Worm (Caenorhabditis elegans) whole organism, early embryonic: Measurements from ENCODE around the gene slmp-1.
A peak's percentile ranks its signal among the peaks of the same experiment; 100 is the strongest.

ENCODE experiments used
- B0310.2 ChIP-seq: sonication (generic microtip); optimal IDR thresholded peaks from 2 replicates; lab custom pipeline; 2016; ENCODE audit warnings: mild to moderate bottlenecking, missing genetic modification characterization, missing compliant biosample characterization
- F13C5.2 ChIP-seq: sonication (generic microtip); optimal IDR thresholded peaks from 2 replicates; lab custom pipeline; 2017; ENCODE audit warnings: mild to moderate bottlenecking, missing genetic modification characterization, inconsistent platforms, missing compliant biosample characterization
- aly-1 ChIP-seq: sonication (generic microtip); optimal IDR thresholded peaks from 2 replicates; lab custom pipeline; 2016; ENCODE audit warnings: missing genetic modification characterization, missing compliant biosample characterization
- ama-1 ChIP-seq: fragments of 150-350 bp; optimal IDR thresholded peaks from 2 replicates; lab custom pipeline; 2014
- ceh-13 ChIP-seq: fragments of 200-800 bp; sonication (Bioruptor generic); optimal IDR thresholded peaks from 2 replicates; lab custom pipeline; 2018; ENCODE audit warnings: mild to moderate bottlenecking, missing genetic modification characterization, missing compliant biosample characterization
- ceh-36 ChIP-seq: sonication (generic microtip); optimal IDR thresholded peaks from 2 replicates; lab custom pipeline; 2016; ENCODE audit warnings: missing genetic modification characterization, inconsistent platforms, missing compliant biosample characterization
- ets-7 ChIP-seq: sonication (generic microtip); optimal IDR thresholded peaks from 2 replicates; lab custom pipeline; 2016; ENCODE audit warnings: missing genotype, missing genetic modification characterization, missing compliant biosample characterization
- flt-1 ChIP-seq: fragments of 200-800 bp; sonication (Bioruptor generic); IDR thresholded peaks from 2 replicates; pipeline ENCODE4 v1.3.6; 2022; ENCODE audit warnings: missing genetic modification characterization, missing compliant biosample characterization
- hmbx-1 ChIP-seq: sonication (generic microtip); optimal IDR thresholded peaks from 2 replicates; lab custom pipeline; 2016; ENCODE audit warnings: mild to moderate bottlenecking, missing genetic modification characterization, missing compliant biosample characterization
- hmg-4 ChIP-seq: fragments of 200-800 bp; sonication (Bioruptor generic); optimal IDR thresholded peaks from 2 replicates; lab custom pipeline; 2018; ENCODE audit warnings: mild to moderate bottlenecking, missing genetic modification characterization, missing compliant biosample characterization
- hnd-1 ChIP-seq: sonication (generic microtip); optimal IDR thresholded peaks from 2 replicates; lab custom pipeline; 2016; ENCODE audit warnings: missing genetic modification characterization, missing compliant biosample characterization
- pes-1 ChIP-seq: fragments of 200-800 bp; sonication (Bioruptor generic); IDR thresholded peaks from 2 replicates; pipeline ENCODE4 v1.3.6; 2022; ENCODE audit warnings: missing genetic modification reagents, missing genetic modification characterization, missing compliant biosample characterization
- scrt-1 ChIP-seq: fragments of 200-800 bp; sonication (Bioruptor generic); IDR thresholded peaks from 2 replicates; pipeline ENCODE4 v1.3.6; 2022; ENCODE audit warnings: missing genetic modification characterization, missing compliant biosample characterization
- sea-1 ChIP-seq: fragments of 200-800 bp; sonication (Bioruptor generic); conservative IDR thresholded peaks from 2 replicates; pipeline ENCODE4 v1.3.6; 2022; ENCODE audit warnings: missing genetic modification characterization, missing compliant biosample characterization
- tbx-11 ChIP-seq: fragments of 200-800 bp; sonication (Bioruptor generic); IDR thresholded peaks from 2 replicates; pipeline ENCODE4 v1.3.6; 2022; ENCODE audit warnings: missing genetic modification characterization, missing compliant biosample characterization
- tbx-37 ChIP-seq: fragments of 200-800 bp; sonication (Bioruptor generic); conservative IDR thresholded peaks from 2 replicates; pipeline ENCODE4 v1.3.6; 2022; ENCODE audit warnings: missing genetic modification reagents, missing genetic modification characterization, missing compliant biosample characterization
- tra-4 ChIP-seq: sonication (generic microtip); optimal IDR thresholded peaks from 2 replicates; lab custom pipeline; 2017; ENCODE audit warnings: missing genetic modification characterization, missing compliant biosample characterization

slmp-1 gene

DNA sequence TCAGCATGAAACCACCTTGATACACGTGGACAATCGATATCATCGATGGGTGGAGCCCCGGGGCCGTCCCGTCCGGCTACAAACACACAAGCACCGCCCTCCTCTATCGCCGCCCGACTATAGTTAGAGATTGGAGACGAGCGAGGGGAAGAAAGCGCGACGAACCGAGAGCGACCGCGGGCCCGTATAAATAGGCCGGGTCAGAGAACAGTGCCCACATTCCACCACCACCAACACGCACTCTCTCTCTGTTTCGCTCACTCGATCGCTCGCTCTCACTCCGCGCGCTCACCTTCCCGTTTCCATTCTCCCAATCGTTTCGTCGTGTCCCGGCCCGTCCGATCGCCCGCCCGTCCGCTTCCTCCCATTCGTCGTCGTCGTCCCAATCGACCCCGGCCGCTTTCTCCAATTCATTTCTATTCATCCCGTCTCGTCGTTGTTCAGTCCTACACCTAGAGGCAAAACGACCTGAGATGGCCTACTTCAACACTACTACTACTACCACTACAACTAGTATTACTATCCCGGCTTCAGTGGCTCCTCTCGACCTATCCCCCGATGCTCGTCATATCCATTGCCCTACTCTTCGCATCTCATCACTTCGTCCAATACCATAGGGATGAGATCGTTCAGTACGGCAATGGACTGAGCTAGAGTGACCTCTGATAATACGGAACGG lies 19.3 kb downstream of the slmp-1 start:
- no peak for TF ChIP-seq aly-1 (tag; lab: Kevin White, UChicago)
- peak; percentile 78 for TF ChIP-seq pes-1 (GFP tag; lab: Robert Waterston, UW)
- TF ChIP-seq hmbx-1: peak; percentile 18
- TF ChIP-seq ets-7 (tag; lab: Kevin White, UChicago): peak; percentile 47
- no peak for TF ChIP-seq ceh-13 (GFP tag; lab: Kevin White, UChicago)
- TF ChIP-seq tbx-11: peak; percentile 69
- no peak; the same call in 1 of the 2 replicates for TF ChIP-seq tbx-37 (GFP tag; lab: Robert Waterston, UW)
- TF ChIP-seq tra-4 (tag; lab: Kevin White, UChicago): peak; percentile 6
- peak; percentile 81 for TF ChIP-seq F13C5.2 (tag; lab: Kevin White, UChicago)
- TF ChIP-seq ceh-36 (tag; lab: Kevin White, UChicago): peak; percentile 27
- TF ChIP-seq flt-1 (GFP tag; lab: Robert Waterston, UW): peak; percentile 56; the same call in 1 of the 2 replicates
- TF ChIP-seq B0310.2 (tag; lab: Kevin White, UChicago): peak; percentile 78
- peak; percentile 74 for TF ChIP-seq scrt-1
- TF ChIP-seq hmg-4 (GFP tag; lab: Kevin White, UChicago): peak; percentile 86
- peak; percentile 4 for TF ChIP-seq hnd-1 (tag; lab: Kevin White, UChicago)
- TF ChIP-seq ama-1: peak; percentile 99
- peak; percentile 79 for TF ChIP-seq sea-1 (GFP tag; lab: Robert Waterston, UW)

DNA sequence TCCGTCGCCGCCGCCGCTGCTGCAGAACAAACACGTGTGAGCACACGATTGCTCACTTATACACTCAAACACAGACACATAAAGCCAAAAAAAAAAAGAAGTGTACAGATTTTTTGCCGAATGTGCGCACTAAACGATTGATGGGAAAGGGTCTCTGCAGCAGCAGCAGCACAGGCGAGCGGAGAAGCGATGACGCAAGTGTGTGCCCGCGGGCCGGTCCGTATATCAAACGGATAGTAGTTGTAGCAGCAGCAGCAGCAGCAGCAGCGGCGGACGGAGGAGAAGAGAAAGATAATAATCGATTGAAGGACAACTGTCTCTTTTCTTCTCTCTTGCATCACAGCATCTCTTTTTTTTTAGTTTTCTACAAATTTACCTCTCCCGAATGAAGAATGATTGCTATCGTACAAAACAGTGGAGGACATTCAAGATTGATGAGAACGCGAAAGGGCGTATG lies 19.9 kb downstream of the slmp-1 start:
- peak; percentile 25 for TF ChIP-seq ama-1
- peak; percentile 6; the same call in 1 of the 2 replicates for TF ChIP-seq scrt-1
- TF ChIP-seq B0310.2 (tag; lab: Kevin White, UChicago): no peak
- no peak for TF ChIP-seq tbx-11
- TF ChIP-seq tbx-37 (GFP tag; lab: Robert Waterston, UW): no peak
- TF ChIP-seq hmbx-1: no peak
- TF ChIP-seq ceh-13 (GFP tag; lab: Kevin White, UChicago): no peak
- TF ChIP-seq hmg-4 (GFP tag; lab: Kevin White, UChicago): no peak
- TF ChIP-seq aly-1 (tag; lab: Kevin White, UChicago): peak; percentile 84
- TF ChIP-seq tra-4 (tag; lab: Kevin White, UChicago): no peak
- TF ChIP-seq ceh-36 (tag; lab: Kevin White, UChicago): no peak
- no peak for TF ChIP-seq sea-1 (GFP tag; lab: Robert Waterston, UW)
- TF ChIP-seq ets-7 (tag; lab: Kevin White, UChicago): no peak
- TF ChIP-seq F13C5.2 (tag; lab: Kevin White, UChicago): no peak
- TF ChIP-seq pes-1 (GFP tag; lab: Robert Waterston, UW): no peak
- no peak for TF ChIP-seq hnd-1 (tag; lab: Kevin White, UChicago)
- TF ChIP-seq flt-1 (GFP tag; lab: Robert Waterston, UW): no peak

ce11 chrIV:3234269-3234668 lies 20.7 kb downstream of the slmp-1 start:
- TF ChIP-seq ceh-36 (tag; lab: Kevin White, UChicago): no peak
- TF ChIP-seq hmbx-1: no peak
- TF ChIP-seq ets-7 (tag; lab: Kevin White, UChicago): no peak
- TF ChIP-seq flt-1 (GFP tag; lab: Robert Waterston, UW): no peak
- TF ChIP-seq sea-1 (GFP tag; lab: Robert Waterston, UW): no peak
- TF ChIP-seq pes-1 (GFP tag; lab: Robert Waterston, UW): no peak
- TF ChIP-seq tra-4 (tag; lab: Kevin White, UChicago): no peak

- TF ChIP-seq tra-4 (tag; lab: Kevin White, UChicago) (no peak), tbx-11 (no peak), tbx-37 (GFP tag; lab: Robert Waterston, UW) (no peak), ets-7 (tag; lab: Kevin White, UChicago) (no peak), hmbx-1 (no peak), sea-1 (GFP tag; lab: Robert Waterston, UW) (no peak), B0310.2 (tag; lab: Kevin White, UChicago) (no peak), aly-1 (tag; lab: Kevin White, UChicago) (no peak), flt-1 (GFP tag; lab: Robert Waterston, UW) (no peak), hnd-1 (tag; lab: Kevin White, UChicago) (no peak), scrt-1 (no peak), ceh-36 (tag; lab: Kevin White, UChicago) (no peak), pes-1 (GFP tag; lab: Robert Waterston, UW) (no peak), ama-1 (no peak), F13C5.2 (tag; lab: Kevin White, UChicago) (no peak), ceh-13 (GFP tag; lab: Kevin White, UChicago) (no peak), hmg-4 (GFP tag; lab: Kevin White, UChicago) (no peak)
Observed at ce11 chrIV:3246873-3247272, 33.3 kb downstream of the slmp-1 start.

DNA sequence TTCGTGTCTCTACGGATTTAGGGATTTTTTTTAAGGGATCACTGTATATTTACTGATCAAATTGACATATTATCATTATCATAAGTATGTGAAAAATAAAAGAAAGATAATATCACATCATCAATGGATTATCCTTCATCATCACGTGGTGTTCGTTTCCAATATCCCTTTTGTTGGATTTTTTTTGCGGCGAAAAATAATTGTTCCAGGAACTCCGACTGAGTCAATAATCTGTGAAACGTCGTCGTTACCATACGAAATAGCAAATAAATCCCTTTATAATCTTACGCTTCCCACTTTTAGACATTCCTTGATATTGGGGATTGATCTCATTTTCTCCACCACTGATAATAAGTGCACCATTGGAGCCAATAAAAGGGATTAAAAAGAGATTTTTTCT lies 36.5 kb downstream of the slmp-1 start:
- TF ChIP-seq ceh-13 (GFP tag; lab: Kevin White, UChicago) (no peak), aly-1 (tag; lab: Kevin White, UChicago) (no peak), F13C5.2 (tag; lab: Kevin White, UChicago) (no peak), tbx-37 (GFP tag; lab: Robert Waterston, UW) (no peak), hmg-4 (GFP tag; lab: Kevin White, UChicago) (no peak), hmbx-1 (no peak), tbx-11 (no peak), sea-1 (GFP tag; lab: Robert Waterston, UW) (no peak), B0310.2 (tag; lab: Kevin White, UChicago) (no peak), flt-1 (GFP tag; lab: Robert Waterston, UW) (no peak), ceh-36 (tag; lab: Kevin White, UChicago) (no peak), pes-1 (GFP tag; lab: Robert Waterston, UW) (no peak)

DNA sequence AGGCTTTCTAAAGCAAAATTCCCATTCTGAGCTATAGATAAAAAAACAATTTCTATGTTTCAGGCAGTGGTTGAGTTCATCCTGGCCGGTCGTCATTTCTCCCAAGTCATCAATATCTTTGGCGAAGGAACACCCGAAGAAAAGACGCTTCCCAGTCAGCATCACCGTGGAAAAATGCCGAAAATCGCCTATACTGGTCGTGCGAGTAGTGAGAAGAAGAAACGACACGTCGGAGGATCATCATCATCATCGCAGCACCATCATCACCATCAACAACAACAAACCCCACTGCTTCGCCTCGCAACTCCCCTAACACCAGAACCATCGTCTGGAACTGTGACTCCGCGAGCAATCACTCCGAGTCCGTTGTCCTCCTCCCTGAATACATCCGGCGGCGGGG lies 38.0 kb downstream of the slmp-1 start:
- TF ChIP-seq ama-1: no peak
- TF ChIP-seq B0310.2 (tag; lab: Kevin White, UChicago): no peak
- TF ChIP-seq ceh-36 (tag; lab: Kevin White, UChicago): no peak
- no peak for TF ChIP-seq F13C5.2 (tag; lab: Kevin White, UChicago)
- TF ChIP-seq tbx-11: no peak
